Fruit fly (Drosophila melanogaster): ENCODE measurements around the gene mRpL47.

- TF ChIP-seq zfh2 (GFP tag; optimal IDR thresholded peaks at IDR 0.05) (no peak), Sox102F (GFP tag; optimal IDR thresholded peaks at IDR 0.05) (no peak), en (GFP tag; optimal IDR thresholded peaks at IDR 0.05) (no peak)
Measured at dm6 chr3R:9491065-9491567, 24.6 kb downstream of the mRpL47 start.
